Worm (Caenorhabditis elegans): ENCODE measurements around the gene C06C6.9.
A peak's percentile ranks its signal among the peaks of the same experiment; 100 is the strongest.
"Not testable (repeated sequence)": the region's sequence is repeated elsewhere in the genome, so short reads cannot be mapped to it uniquely, and the experiment has no call there.

- peak; percentile 64; the same call in 1 of the 2 replicates for TF ChIP-seq flt-1 (GFP tag; IDR thresholded peaks at IDR 0.05)
- peak; percentile 12; the same call in 1 of the 2 replicates for TF ChIP-seq T22C8.4 (GFP tag; IDR thresholded peaks at IDR 0.05)
- not testable (repeated sequence) for TF ChIP-seq klf-2 (GFP tag; conservative IDR thresholded peaks at IDR 0.05); tab-1 (GFP tag; IDR thresholded peaks at IDR 0.05)
- peak; percentile 76 for TF ChIP-seq ztf-29 (GFP tag; IDR thresholded peaks at IDR 0.05)
Observed at ce11 chrV:16040140-16040827, 43.7 kb upstream of the C06C6.9 start, which contains the start of the genes his-4 and his-3.
